Fruit fly (Drosophila melanogaster) whole organism, embryonic: ENCODE results near the gene CG44838.

Experiments used
- Ada2b ChIP-seq: fragments of 200-800 bp; sonication (Bioruptor generic); IDR thresholded peaks from 2 replicates; pipeline ENCODE4 v1.3.6; 2022; ENCODE audit warnings: missing biosample characterization, missing genetic modification characterization
- CG10274 ChIP-seq: fragments of 200-800 bp; sonication (Bioruptor generic); optimal IDR thresholded peaks from 3 replicates; lab custom pipeline; 2017; ENCODE audit warnings: missing biosample characterization, mild to moderate bottlenecking, missing genetic modification characterization
- CG10543 ChIP-seq: fragments of 200-800 bp; sonication (Bioruptor generic); optimal IDR thresholded peaks from 3 replicates; lab custom pipeline; 2017; ENCODE audit warnings: missing biosample characterization, mild to moderate bottlenecking, missing genetic modification characterization, moderate library complexity
- CG12299 ChIP-seq: fragments of 200-800 bp; sonication (Bioruptor generic); optimal IDR thresholded peaks from 2 replicates; lab custom pipeline; 2018; ENCODE audit warnings: missing biosample characterization, mild to moderate bottlenecking, missing genetic modification characterization
- CG1602 ChIP-seq: fragments of 200-800 bp; sonication (Bioruptor generic); optimal IDR thresholded peaks from 3 replicates; lab custom pipeline; 2016; ENCODE audit warnings: missing biosample characterization, missing genetic modification characterization
- CG16813 ChIP-seq: fragments of 200-800 bp; sonication (Bioruptor generic); IDR thresholded peaks from 3 replicates; pipeline ENCODE4 v1.3.6; 2022; ENCODE audit warnings: missing biosample characterization, missing genetic modification characterization; ENCODE audit not compliant: partially characterized antibody
- CG2202 ChIP-seq: fragments of 200-800 bp; sonication (Bioruptor generic); optimal IDR thresholded peaks from 2 replicates; lab custom pipeline; 2018; ENCODE audit warnings: missing biosample characterization, mild to moderate bottlenecking, missing genetic modification characterization
- CG34376 ChIP-seq: fragments of 200-800 bp; sonication (Bioruptor generic); optimal IDR thresholded peaks from 2 replicates; lab custom pipeline; 2018; ENCODE audit warnings: missing biosample characterization, mild to moderate bottlenecking, missing genetic modification characterization
- CG3726 ChIP-seq: fragments of 200-800 bp; sonication (Bioruptor generic); IDR thresholded peaks from 3 replicates; pipeline ENCODE4, ENCODE4 v1.3.6; 2022; ENCODE audit warnings: missing biosample characterization, missing genetic modification characterization
- CG4820 ChIP-seq: fragments of 200-800 bp; sonication (Bioruptor generic); optimal IDR thresholded peaks from 3 replicates; lab custom pipeline; 2016; ENCODE audit warnings: missing biosample characterization, missing genetic modification characterization
- CG7271 ChIP-seq: fragments of 200-800 bp; sonication (Bioruptor generic); optimal IDR thresholded peaks from 2 replicates; lab custom pipeline; 2018; ENCODE audit warnings: missing biosample characterization, mild to moderate bottlenecking, missing genetic modification characterization, moderate library complexity
- CG7786 ChIP-seq: fragments of 200-800 bp; sonication (Bioruptor generic); optimal IDR thresholded peaks from 2 replicates; lab custom pipeline; 2016; ENCODE audit warnings: missing biosample characterization, missing genetic modification characterization
- CG9437 ChIP-seq: fragments of 200-800 bp; sonication (Bioruptor generic); optimal IDR thresholded peaks from 2 replicates; lab custom pipeline; 2018; ENCODE audit warnings: missing biosample characterization, mild to moderate bottlenecking, missing genetic modification characterization
- Deaf1 ChIP-seq: fragments of 200-800 bp; optimal IDR thresholded peaks from 3 replicates; lab custom pipeline; 2019; ENCODE audit warnings: missing biosample characterization, mild to moderate bottlenecking, missing genetic modification characterization, moderate library complexity
- Elba2 ChIP-seq: fragments of 200-800 bp; sonication (Bioruptor generic); optimal IDR thresholded peaks from 3 replicates; lab custom pipeline; 2016; ENCODE audit warnings: missing biosample characterization, missing genetic modification characterization
- Ets65A ChIP-seq: fragments of 200-800 bp; sonication (Bioruptor generic); peaks from one replicate; lab custom pipeline; 2016; ENCODE audit warnings: missing biosample characterization, missing genetic modification characterization
- Fer3 ChIP-seq: fragments of 200-800 bp; sonication (Bioruptor generic); optimal IDR thresholded peaks from 2 replicates; lab custom pipeline; 2018; ENCODE audit warnings: missing biosample characterization, mild to moderate bottlenecking, missing genetic modification characterization, moderate library complexity
- GATAe ChIP-seq: fragments of 200-800 bp; sonication (Bioruptor generic); conservative IDR thresholded peaks from 2 replicates; pipeline ENCODE4 v1.3.6; 2022; ENCODE audit warnings: missing biosample characterization, missing genetic modification characterization
- HLHmδ ChIP-seq: fragments of 200-800 bp; sonication (Bioruptor generic); optimal IDR thresholded peaks from 2 replicates; lab custom pipeline; 2018; ENCODE audit warnings: missing biosample characterization, mild to moderate bottlenecking, missing genetic modification characterization, moderate library complexity
- Hey ChIP-seq: fragments of 200-800 bp; sonication (Bioruptor generic); optimal IDR thresholded peaks from 3 replicates; lab custom pipeline; 2018; ENCODE audit warnings: missing biosample characterization, mild to moderate bottlenecking, missing genetic modification characterization
- HmgZ ChIP-seq: fragments of 200-800 bp; sonication (Bioruptor generic); optimal IDR thresholded peaks from 2 replicates; lab custom pipeline; 2018; ENCODE audit warnings: missing biosample characterization, mild to moderate bottlenecking, missing genetic modification characterization
- Med ChIP-seq: fragments of 200-800 bp; sonication (Bioruptor generic); peaks from one replicate; lab custom pipeline; 2016; ENCODE audit warnings: missing biosample characterization, missing genetic modification characterization, mild to moderate bottlenecking, inconsistent platforms, moderate library complexity
- NK7.1 ChIP-seq: fragments of 200-800 bp; sonication (Bioruptor generic); optimal IDR thresholded peaks from 3 replicates; lab custom pipeline; 2016; ENCODE audit warnings: missing biosample characterization, missing genetic modification characterization
- Nf-YA ChIP-seq: fragments of 200-800 bp; sonication (Bioruptor generic); IDR thresholded peaks from 2 replicates; pipeline ENCODE4 v1.3.6; 2022; ENCODE audit warnings: missing biosample characterization, missing genetic modification characterization
- Nf-YB ChIP-seq: fragments of 200-800 bp; sonication (Bioruptor generic); optimal IDR thresholded peaks from 3 replicates; lab custom pipeline; 2019; ENCODE audit warnings: missing biosample characterization, mild to moderate bottlenecking, missing genetic modification characterization, moderate library complexity
- Nf-YC ChIP-seq: fragments of 200-800 bp; optimal IDR thresholded peaks from 3 replicates; lab custom pipeline; 2019; ENCODE audit warnings: missing biosample characterization, mild to moderate bottlenecking, missing genetic modification characterization, moderate library complexity
- NfI ChIP-seq: fragments of 200-800 bp; sonication (Bioruptor generic); optimal IDR thresholded peaks from 3 replicates; lab custom pipeline; 2018; ENCODE audit warnings: missing biosample characterization, mild to moderate bottlenecking, missing genetic modification characterization, moderate library complexity
- Ssrp ChIP-seq: fragments of 200-800 bp; sonication (Bioruptor generic); optimal IDR thresholded peaks from 2 replicates; lab custom pipeline; 2018; ENCODE audit warnings: missing biosample characterization, mild to moderate bottlenecking, missing genetic modification characterization, moderate library complexity
- amos ChIP-seq: fragments of 200-800 bp; sonication (Bioruptor generic); IDR thresholded peaks from 2 replicates; pipeline ENCODE4 v1.3.6; 2022; ENCODE audit warnings: missing biosample characterization, missing genetic modification characterization; ENCODE audit not compliant: partially characterized antibody
- bsh ChIP-seq, 2 experiments: fragments of 200-800 bp; sonication (Bioruptor generic); optimal IDR thresholded peaks; 2 replicates each; lab custom pipeline; 2017 to 2018; ENCODE audit warnings: mild to moderate bottlenecking in 2 of 2, missing biosample characterization in 2 of 2, missing genetic modification characterization in 2 of 2, moderate library complexity in 1 of 2
- chinmo ChIP-seq: fragments of 200-800 bp; sonication (Bioruptor generic); IDR thresholded peaks from 4 replicates; pipeline ENCODE4 v1.3.6; 2022; ENCODE audit warnings: missing biosample characterization, missing genetic modification characterization; ENCODE audit not compliant: partially characterized antibody
- chm ChIP-seq: fragments of 200-800 bp; sonication (Bioruptor generic); IDR thresholded peaks from 2 replicates; pipeline ENCODE4 v1.3.6; 2022; ENCODE audit warnings: missing biosample characterization, missing genetic modification characterization
- crp ChIP-seq, 2 experiments: fragments of 200-800 bp; sonication (Bioruptor generic); optimal IDR thresholded peaks; 2 replicates in 1 of 2; 3 replicates in 1 of 2; lab custom pipeline; 2017; ENCODE audit warnings: missing biosample characterization in 2 of 2, missing genetic modification characterization in 2 of 2, mild to moderate bottlenecking in 1 of 2, moderate library complexity in 1 of 2
- cwo ChIP-seq: fragments of 200-800 bp; sonication (Bioruptor generic); optimal IDR thresholded peaks from 3 replicates; lab custom pipeline; 2017; ENCODE audit warnings: missing biosample characterization, missing genetic modification characterization, mild to moderate bottlenecking, moderate library complexity, missing genetic modification reagents
- exex ChIP-seq: fragments of 200-800 bp; sonication (Bioruptor generic); optimal IDR thresholded peaks from 4 replicates; lab custom pipeline; 2018; ENCODE audit warnings: missing biosample characterization, mild to moderate bottlenecking, missing genetic modification characterization, moderate library complexity
- hb ChIP-seq: fragments of 200-800 bp; sonication (Bioruptor generic); IDR thresholded peaks from 3 replicates; pipeline ENCODE4 v1.3.6; 2022; ENCODE audit warnings: missing biosample characterization, missing genetic modification characterization; ENCODE audit not compliant: partially characterized antibody
- sd ChIP-seq: fragments of 200-800 bp; sonication (Bioruptor generic); optimal IDR thresholded peaks from 3 replicates; lab custom pipeline; 2018; ENCODE audit warnings: missing biosample characterization, mild to moderate bottlenecking, missing genetic modification characterization, moderate library complexity
- sr ChIP-seq: fragments of 200-800 bp; sonication (Bioruptor generic); IDR thresholded peaks from 3 replicates; pipeline ENCODE4 v1.3.6; 2022; ENCODE audit warnings: missing biosample characterization, missing genetic modification characterization
- sug ChIP-seq: fragments of 200-800 bp; optimal IDR thresholded peaks from 2 replicates; lab custom pipeline; 2019; ENCODE audit warnings: missing biosample characterization, mild to moderate bottlenecking, missing genetic modification characterization, moderate library complexity
- tap ChIP-seq: fragments of 200-800 bp; optimal IDR thresholded peaks from 3 replicates; lab custom pipeline; 2019; ENCODE audit warnings: missing biosample characterization, mild to moderate bottlenecking, missing genetic modification characterization, moderate library complexity

CG44838 gene

DNA sequence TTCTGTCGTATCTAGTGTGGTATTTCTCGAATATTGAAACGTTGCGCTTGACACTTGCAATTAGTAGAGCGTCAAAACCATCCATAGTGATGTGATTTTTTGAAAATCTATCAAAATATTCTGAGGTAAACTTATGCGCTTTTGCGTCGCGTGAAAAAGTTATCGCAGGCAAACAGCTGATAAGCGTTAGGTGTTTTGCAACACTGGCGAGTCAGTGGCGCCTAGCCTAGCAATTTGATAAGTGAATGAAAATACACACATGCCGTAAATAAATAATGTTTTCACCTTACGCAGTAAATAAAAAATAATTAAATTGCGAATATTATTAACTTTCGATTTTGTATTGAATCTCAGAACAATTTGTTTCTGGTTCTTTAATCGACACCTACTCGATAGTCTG, 25.5 kb upstream of the CG44838 start, which contains the start of gene CG42526 (continued):
- TF ChIP-seq CG7271 (tag; lab: Kevin White, UChicago) (no peak), CG12299 (tag; lab: Kevin White, UChicago) (peak; percentile 28), bsh (GFP tag; optimal IDR thresholded peaks at IDR 0.05; lab: Kevin White, UChicago) (peak in 1 of 2 experiments; percentile 28), NfI (GFP tag; lab: Kevin White, UChicago) (peak; percentile 31)

- TF ChIP-seq Nf-YC (tag; lab: Kevin White, UChicago) = peak; percentile 84
- 0 out of 3 replicates have a peak, but pooled peaks have one; percentile 24 for TF ChIP-seq sr (GFP tag; lab: Robert Waterston, UW)
- TF ChIP-seq CG34376 = no peak
- no peak for TF ChIP-seq CG3726 (GFP tag; lab: Robert Waterston, UW)
- peak; percentile 57 for TF ChIP-seq Hey (tag; lab: Kevin White, UChicago)
- peak; percentile 54 for TF ChIP-seq Nf-YB (GFP tag; lab: Kevin White, UChicago)
- peak; percentile 85 for TF ChIP-seq exex
- TF ChIP-seq NK7.1 = no peak
- no peak for TF ChIP-seq Ssrp (tag; lab: Kevin White, UChicago)
- TF ChIP-seq sd (tag; lab: Kevin White, UChicago) = no peak
- TF ChIP-seq GATAe (GFP tag; lab: Robert Waterston, UW) = peak; percentile 37; the same call in 1 of the 2 replicates
- TF ChIP-seq CG1602 = no peak
- peak; percentile 85 for TF ChIP-seq Deaf1 (tag; lab: Kevin White, UChicago)
- peak; percentile 14; the same call in 1 of the 2 replicates for TF ChIP-seq Nf-YA (GFP tag; lab: Robert Waterston, UW)
- TF ChIP-seq cwo (GFP tag; lab: Kevin White, UChicago) = peak; percentile 3
- 0 out of 2 replicates have a peak, but pooled peaks have one; percentile 19 for TF ChIP-seq chm (GFP tag; lab: Robert Waterston, UW)
- no peak for TF ChIP-seq crp (GFP tag; optimal IDR thresholded peaks at IDR 0.05; lab: Kevin White, UChicago)
- peak; percentile 13 for TF ChIP-seq HmgZ (tag; lab: Kevin White, UChicago)
- peak; percentile 17 for TF ChIP-seq CG10543
- TF ChIP-seq sug (tag; lab: Kevin White, UChicago) = peak; percentile 55
- TF ChIP-seq CG4820 (GFP tag; lab: Kevin White, UChicago) = no peak
- TF ChIP-seq, all 482 proteins: peak for 13
These were observed 25.0 kb upstream of the CG44838 start for dm6 chr3L:9435831-9436230.

DNA sequence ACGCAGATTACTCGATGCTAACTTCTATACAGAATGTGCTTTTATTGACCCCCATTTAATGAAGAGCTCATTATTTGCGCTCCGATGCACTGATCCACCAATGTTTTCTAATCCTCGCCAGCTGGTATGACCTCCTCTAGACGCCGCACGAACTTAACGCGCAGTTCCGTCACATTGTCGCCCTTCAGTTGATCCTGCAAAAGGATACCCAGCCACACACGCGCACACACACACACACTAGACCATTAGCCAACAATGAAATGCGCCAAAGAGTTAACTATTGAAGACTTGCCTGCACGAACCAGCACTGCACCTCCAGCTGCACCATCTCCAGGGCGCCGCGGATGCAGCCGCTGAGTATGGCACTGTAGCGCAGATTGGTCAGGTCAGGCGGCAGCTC, 22.0 kb upstream of the CG44838 start:
- TF ChIP-seq CG10274 (GFP tag; lab: Kevin White, UChicago) (no peak), Ets65A (GFP tag; lab: Kevin White, UChicago) (peak; percentile 68), CG7786 (GFP tag; lab: Kevin White, UChicago) (no peak), Ada2b (GFP tag; lab: Robert Waterston, UW) (no peak), Elba2 (no peak), HLHmδ (no peak), hb (GFP tag; lab: Robert Waterston, UW) (0 out of 3 replicates have a peak, but pooled peaks have one; percentile 28), sug (tag; lab: Kevin White, UChicago) (no peak), amos (GFP tag; lab: Robert Waterston, UW) (no peak), tap (tag; lab: Kevin White, UChicago) (no peak), chinmo (GFP tag; lab: Robert Waterston, UW) (0 out of 4 replicates have a peak, but pooled peaks have one; percentile 29), CG16813 (GFP tag; lab: Robert Waterston, UW) (0 out of 3 replicates have a peak, but pooled peaks have one; percentile 36), CG9437 (GFP tag; lab: Kevin White, UChicago) (no peak), Med (peak; percentile 63), CG2202 (tag; lab: Kevin White, UChicago) (no peak), Fer3 (tag; lab: Kevin White, UChicago) (no peak)
